Worm (Caenorhabditis elegans) whole organism, young adult: Measurements from ENCODE around the gene cox-16.

ENCODE experiments used
- C17E4.6 ChIP-seq: fragments of 200-800 bp; sonication (Bioruptor generic); IDR thresholded peaks from 2 replicates; pipeline ENCODE4 v1.3.6; 2022; ENCODE audit warnings: missing genetic modification reagents, missing genetic modification characterization, missing compliant biosample characterization
- F33H1.4 ChIP-seq: fragments of 200-800 bp; sonication (Bioruptor generic); IDR thresholded peaks from 2 replicates; pipeline ENCODE4 v1.3.6; 2022; ENCODE audit warnings: missing genetic modification reagents, missing genetic modification characterization, missing compliant biosample characterization
- T26A5.8 ChIP-seq: sonication (generic microtip); optimal IDR thresholded peaks from 2 replicates; lab custom pipeline; 2016; ENCODE audit warnings: missing genetic modification characterization, missing compliant biosample characterization
- Y53G8AR.9 ChIP-seq: fragments of 200-800 bp; sonication (Bioruptor generic); conservative IDR thresholded peaks from 2 replicates; pipeline ENCODE4 v1.3.6; 2022; ENCODE audit warnings: missing genetic modification reagents, missing genetic modification characterization, missing compliant biosample characterization
- dox-1 ChIP-seq: fragments of 200-800 bp; sonication (Bioruptor generic); IDR thresholded peaks from 2 replicates; pipeline ENCODE4 v1.3.6; 2022; ENCODE audit warnings: missing genetic modification reagents, missing genetic modification characterization, missing compliant biosample characterization
- ekl-4 ChIP-seq: fragments of 200-800 bp; sonication (Bioruptor generic); IDR thresholded peaks from 2 replicates; pipeline ENCODE4 v1.3.6; 2022; ENCODE audit warnings: missing genetic modification reagents, missing genetic modification characterization, missing compliant biosample characterization
- him-1 ChIP-seq: sonication (generic microtip); optimal IDR thresholded peaks from 2 replicates; lab custom pipeline; 2016; ENCODE audit warnings: missing genotype, missing genetic modification reagents, missing genetic modification characterization, missing compliant biosample characterization
- lin-40 ChIP-seq: sonication (generic microtip); optimal IDR thresholded peaks from 2 replicates; lab custom pipeline; 2016; ENCODE audit warnings: missing genetic modification characterization, mild to moderate bottlenecking, missing compliant biosample characterization, missing genotype, missing genetic modification reagents
- mcd-1 ChIP-seq: fragments of 200-800 bp; sonication (Bioruptor generic); IDR thresholded peaks from 2 replicates; pipeline ENCODE4 v1.3.6; 2022; ENCODE audit warnings: missing genetic modification reagents, missing genetic modification characterization, missing compliant biosample characterization
- sea-2 ChIP-seq: fragments of 200-800 bp; sonication (Bioruptor generic); IDR thresholded peaks from 2 replicates; pipeline ENCODE4 v1.3.6; 2022; ENCODE audit warnings: missing genetic modification characterization, missing compliant biosample characterization
- zfh-2 ChIP-seq: fragments of 200-800 bp; sonication (Bioruptor generic); conservative IDR thresholded peaks from 2 replicates; pipeline ENCODE4 v1.3.6; 2022; ENCODE audit warnings: missing genetic modification reagents, missing genetic modification characterization, missing compliant biosample characterization

- no peak for TF ChIP-seq zfh-2 (GFP tag; lab: Robert Waterston, UW)
- no peak for TF ChIP-seq Y53G8AR.9 (GFP tag; lab: Robert Waterston, UW)
- TF ChIP-seq dox-1 (GFP tag; lab: Robert Waterston, UW), result no peak; the same call in 1 of the 2 replicates
- no peak for TF ChIP-seq C17E4.6 (GFP tag; lab: Robert Waterston, UW)
- TF ChIP-seq ekl-4 (GFP tag; lab: Robert Waterston, UW), result no peak
- no peak for TF ChIP-seq him-1 (tag; lab: Kevin White, UChicago)
- no peak for TF ChIP-seq sea-2 (GFP tag; lab: Robert Waterston, UW)
- no peak for TF ChIP-seq T26A5.8 (tag; lab: Kevin White, UChicago)
- TF ChIP-seq F33H1.4, result no peak
- no peak for TF ChIP-seq mcd-1
- TF ChIP-seq lin-40 (tag; lab: Kevin White, UChicago), result no peak
Measured at ce11 chrV:5559882-5560281, 23.8 kb upstream of the cox-16 start.
